Fruit fly (Drosophila melanogaster) whole organism, embryonic: ENCODE data around the gene CG42329.

Experiments
- Asciz ChIP-seq: fragments of 200-800 bp; sonication (Bioruptor generic); optimal IDR thresholded peaks from 2 replicates; lab custom pipeline; 2017; ENCODE audit warnings: missing biosample characterization, mild to moderate bottlenecking, missing genetic modification characterization, missing genetic modification reagents
- Blimp-1 ChIP-seq: fragments of 200-800 bp; sonication (Bioruptor generic); optimal IDR thresholded peaks from 3 replicates; lab custom pipeline; 2018; ENCODE audit warnings: missing biosample characterization, missing genetic modification characterization, mild to moderate bottlenecking, moderate library complexity, missing genetic modification reagents
- CG10979 ChIP-seq: fragments of 200-800 bp; sonication (Bioruptor generic); optimal IDR thresholded peaks from 2 replicates; lab custom pipeline; 2018; ENCODE audit warnings: missing biosample characterization, mild to moderate bottlenecking, missing genetic modification characterization, moderate library complexity
- CG11504 ChIP-seq: fragments of 200-800 bp; sonication (Bioruptor generic); optimal IDR thresholded peaks from 3 replicates; lab custom pipeline; 2019; ENCODE audit warnings: missing biosample characterization, mild to moderate bottlenecking, missing genetic modification characterization, moderate library complexity
- CG14441 ChIP-seq: fragments of 200-800 bp; sonication (Bioruptor generic); IDR thresholded peaks from 2 replicates; pipeline ENCODE4 v1.3.6; 2022; ENCODE audit warnings: missing biosample characterization, missing genetic modification characterization
- CG1603 ChIP-seq: fragments of 200-800 bp; sonication (Bioruptor generic); optimal IDR thresholded peaks from 2 replicates; lab custom pipeline; 2019; ENCODE audit warnings: missing biosample characterization, mild to moderate bottlenecking, missing genetic modification characterization, moderate library complexity
- CG17186 ChIP-seq: fragments of 200-800 bp; sonication (Bioruptor generic); optimal IDR thresholded peaks from 3 replicates; lab custom pipeline; 2017; ENCODE audit warnings: missing biosample characterization, missing genetic modification reagents, missing genetic modification characterization
- CG17328 ChIP-seq: fragments of 200-800 bp; sonication (Bioruptor generic); IDR thresholded peaks from 2 replicates; pipeline ENCODE4 v1.3.6; 2022; ENCODE audit warnings: missing biosample characterization, missing genetic modification characterization
- CG18599 ChIP-seq: fragments of 200-800 bp; sonication (Bioruptor generic); optimal IDR thresholded peaks from 3 replicates; lab custom pipeline; 2017; ENCODE audit warnings: missing biosample characterization, missing genetic modification characterization, mild to moderate bottlenecking, moderate library complexity, missing genetic modification reagents
- CG2712 ChIP-seq: fragments of 200-800 bp; optimal IDR thresholded peaks from 3 replicates; lab custom pipeline; 2019; ENCODE audit warnings: missing biosample characterization, mild to moderate bottlenecking, missing genetic modification characterization, moderate library complexity
- CG30403 ChIP-seq: fragments of 200-800 bp; sonication (Bioruptor generic); optimal IDR thresholded peaks from 3 replicates; lab custom pipeline; 2016; ENCODE audit warnings: missing biosample characterization, missing genetic modification characterization
- CG4404 ChIP-seq: fragments of 200-800 bp; sonication (Bioruptor generic); IDR thresholded peaks from 2 replicates; pipeline ENCODE4 v1.3.6; 2022; ENCODE audit warnings: missing biosample characterization, missing genetic modification characterization
- CG6654 ChIP-seq: fragments of 200-800 bp; sonication (Bioruptor generic); optimal IDR thresholded peaks from 2 replicates; lab custom pipeline; 2017; ENCODE audit warnings: missing biosample characterization, mild to moderate bottlenecking, missing genetic modification characterization
- CG6689 ChIP-seq: fragments of 200-800 bp; sonication (Bioruptor generic); IDR thresholded peaks from 2 replicates; pipeline ENCODE4 v1.3.6; 2022; ENCODE audit warnings: missing biosample characterization, missing genetic modification characterization
- CG9437 ChIP-seq: fragments of 200-800 bp; sonication (Bioruptor generic); optimal IDR thresholded peaks from 2 replicates; lab custom pipeline; 2018; ENCODE audit warnings: missing biosample characterization, mild to moderate bottlenecking, missing genetic modification characterization
- CoRest ChIP-seq: fragments of 200-800 bp; sonication (Bioruptor generic); optimal IDR thresholded peaks from 3 replicates; lab custom pipeline; 2018; ENCODE audit warnings: missing biosample characterization, mild to moderate bottlenecking, missing genetic modification characterization, moderate library complexity
- Dip3 ChIP-seq: fragments of 200-800 bp; sonication (Bioruptor generic); optimal IDR thresholded peaks from 3 replicates; lab custom pipeline; 2016; ENCODE audit warnings: missing biosample characterization, missing genetic modification characterization
- E2f2 ChIP-seq: fragments of 200-800 bp; sonication (Bioruptor generic); IDR thresholded peaks from 2 replicates; pipeline ENCODE4 v1.3.6; 2022; ENCODE audit warnings: missing biosample characterization, missing genetic modification characterization
- Hr78 ChIP-seq, 2 experiments: fragments of 200-800 bp in 1 of 2; fragments of >200 bp in 1 of 2; sonication (Bioruptor generic) in 1 of 2; optimal IDR thresholded peaks; 2 replicates each; lab custom pipeline; 2017 to 2019; ENCODE audit warnings: missing biosample characterization in 2 of 2, missing genetic modification characterization in 2 of 2, mild to moderate bottlenecking in 1 of 2, moderate library complexity in 1 of 2
- Nf-YA ChIP-seq: fragments of 200-800 bp; sonication (Bioruptor generic); IDR thresholded peaks from 2 replicates; pipeline ENCODE4 v1.3.6; 2022; ENCODE audit warnings: missing biosample characterization, missing genetic modification characterization
- PHDP ChIP-seq: fragments of 200-800 bp; sonication (Bioruptor generic); optimal IDR thresholded peaks from 3 replicates; lab custom pipeline; 2018; ENCODE audit warnings: missing biosample characterization, mild to moderate bottlenecking, missing genetic modification characterization, moderate library complexity
- Pdp1 ChIP-seq, 2 experiments: fragments of 200-800 bp; sonication (Bioruptor generic); optimal IDR thresholded peaks; 3 replicates each; lab custom pipeline; 2016; ENCODE audit warnings: missing biosample characterization in 2 of 2, missing genetic modification characterization in 2 of 2, mild to moderate bottlenecking in 1 of 2, moderate library complexity in 1 of 2
- Ptx1 ChIP-seq: fragments of 200-800 bp; sonication (Bioruptor generic); IDR thresholded peaks from 2 replicates; pipeline ENCODE4 v1.3.6; 2022; ENCODE audit warnings: missing biosample characterization, missing genetic modification characterization
- Sox102F ChIP-seq: fragments of 200-800 bp; sonication (Bioruptor generic); optimal IDR thresholded peaks from 2 replicates; lab custom pipeline; 2018; ENCODE audit warnings: missing biosample characterization, mild to moderate bottlenecking, missing genetic modification characterization, moderate library complexity
- Spps ChIP-seq: fragments of 200-800 bp; sonication (Bioruptor generic); optimal IDR thresholded peaks from 2 replicates; lab custom pipeline; 2018; ENCODE audit warnings: missing biosample characterization, mild to moderate bottlenecking, missing genetic modification characterization
- Stat92E ChIP-seq, 3 experiments: fragments of >200 bp in 2 of 3; fragments of 200-800 bp in 1 of 3; sonication (Bioruptor generic) in 1 of 3; optimal IDR thresholded peaks; 2 replicates each; lab custom pipeline; 2017 to 2019; ENCODE audit warnings: missing biosample characterization in 3 of 3, missing genetic modification characterization in 3 of 3, mild to moderate bottlenecking in 1 of 3, moderate library complexity in 1 of 3
- Taf1 ChIP-seq: fragments of 200-800 bp; sonication (Bioruptor generic); IDR thresholded peaks from 2 replicates; pipeline ENCODE4 v1.3.6; 2022; ENCODE audit warnings: missing biosample characterization, missing genetic modification characterization
- Xbp1 ChIP-seq: fragments of 200-800 bp; sonication (Bioruptor generic); optimal IDR thresholded peaks from 3 replicates; lab custom pipeline; 2016; ENCODE audit warnings: missing biosample characterization, mild to moderate bottlenecking, missing genetic modification characterization
- bsh ChIP-seq, 2 experiments: fragments of 200-800 bp; sonication (Bioruptor generic); optimal IDR thresholded peaks; 2 replicates each; lab custom pipeline; 2017 to 2018; ENCODE audit warnings: mild to moderate bottlenecking in 2 of 2, missing biosample characterization in 2 of 2, missing genetic modification characterization in 2 of 2, moderate library complexity in 1 of 2
- chm ChIP-seq: fragments of 200-800 bp; sonication (Bioruptor generic); IDR thresholded peaks from 2 replicates; pipeline ENCODE4 v1.3.6; 2022; ENCODE audit warnings: missing biosample characterization, missing genetic modification characterization
- ci ChIP-seq: fragments of 200-800 bp; sonication (Bioruptor generic); IDR thresholded peaks from 3 replicates; pipeline ENCODE4 v1.3.6; 2022; ENCODE audit warnings: missing biosample characterization, missing genetic modification characterization
- crp ChIP-seq, 2 experiments: fragments of 200-800 bp; sonication (Bioruptor generic); optimal IDR thresholded peaks; 2 replicates in 1 of 2; 3 replicates in 1 of 2; lab custom pipeline; 2017; ENCODE audit warnings: missing biosample characterization in 2 of 2, missing genetic modification characterization in 2 of 2, mild to moderate bottlenecking in 1 of 2, moderate library complexity in 1 of 2
- dati ChIP-seq: fragments of 200-800 bp; sonication (Bioruptor generic); IDR thresholded peaks from 2 replicates; pipeline ENCODE4 v1.3.6; 2022; ENCODE audit warnings: missing biosample characterization, missing genetic modification characterization
- dmrt11E ChIP-seq: fragments of 200-800 bp; sonication (Bioruptor generic); optimal IDR thresholded peaks from 3 replicates; lab custom pipeline; 2018; ENCODE audit warnings: missing biosample characterization, mild to moderate bottlenecking, missing genetic modification characterization, moderate library complexity
- dmrt99B ChIP-seq: fragments of 200-800 bp; sonication (Bioruptor generic); optimal IDR thresholded peaks from 2 replicates; lab custom pipeline; 2018; ENCODE audit warnings: missing biosample characterization, mild to moderate bottlenecking, missing genetic modification characterization, moderate library complexity
- dpn ChIP-seq, 2 experiments: fragments of 200-800 bp; sonication (Bioruptor generic); optimal IDR thresholded peaks; 3 replicates each; lab custom pipeline; 2016; ENCODE audit warnings: missing biosample characterization in 2 of 2, missing genetic modification characterization in 2 of 2
- grau ChIP-seq: fragments of 200-800 bp; optimal IDR thresholded peaks from 3 replicates; lab custom pipeline; 2019; ENCODE audit warnings: missing biosample characterization, mild to moderate bottlenecking, missing genetic modification characterization, moderate library complexity
- gt ChIP-seq: fragments of 200-800 bp; sonication (Bioruptor generic); IDR thresholded peaks from 2 replicates; pipeline ENCODE4 v1.3.6; 2022; ENCODE audit warnings: missing biosample characterization, missing genetic modification characterization
- ind ChIP-seq: fragments of 200-800 bp; sonication (Bioruptor generic); optimal IDR thresholded peaks from 3 replicates; lab custom pipeline; 2016; ENCODE audit warnings: missing biosample characterization, missing genetic modification characterization
- ken ChIP-seq: fragments of 200-800 bp; sonication (Bioruptor generic); IDR thresholded peaks from 3 replicates; pipeline ENCODE4 v1.3.6; 2022; ENCODE audit warnings: missing biosample characterization, missing genetic modification characterization
- kni ChIP-seq: fragments of 200-800 bp; sonication (Bioruptor generic); optimal IDR thresholded peaks from 3 replicates; lab custom pipeline; 2017; ENCODE audit warnings: mild to moderate bottlenecking, missing biosample characterization, missing genetic modification reagents, missing genetic modification characterization
- otp ChIP-seq: fragments of 200-800 bp; sonication (Bioruptor generic); IDR thresholded peaks from 3 replicates; pipeline ENCODE4, ENCODE4 v1.3.6; 2022; ENCODE audit warnings: missing biosample characterization, missing genetic modification characterization
- phol ChIP-seq: fragments of 200-800 bp; sonication (Bioruptor generic); optimal IDR thresholded peaks from 3 replicates; lab custom pipeline; 2018; ENCODE audit warnings: missing biosample characterization, mild to moderate bottlenecking, missing genetic modification characterization, moderate library complexity
- prd ChIP-seq, 3 experiments: fragments of >200 bp in 2 of 3; fragments of 200-800 bp in 1 of 3; sonication (Bioruptor generic) in 1 of 3; optimal IDR thresholded peaks in 2 of 3; IDR thresholded peaks in 1 of 3; 2 replicates in 2 of 3; 3 replicates in 1 of 3; pipeline versions ENCODE4 v1.3.6 to Lab custom; 2017 to 2022; ENCODE audit warnings: missing biosample characterization in 1 of 3, missing genetic modification characterization in 1 of 3
- ranshi ChIP-seq: fragments of 200-800 bp; sonication (Bioruptor generic); IDR thresholded peaks from 2 replicates; pipeline ENCODE4 v1.3.6; 2022; ENCODE audit warnings: missing biosample characterization, missing genetic modification characterization
- repo ChIP-seq: fragments of 200-800 bp; sonication (Bioruptor generic); optimal IDR thresholded peaks from 2 replicates; lab custom pipeline; 2016; ENCODE audit warnings: missing biosample characterization, missing genetic modification characterization
- sens ChIP-seq: fragments of 200-800 bp; sonication (Bioruptor generic); peaks from one replicate; lab custom pipeline; 2016; ENCODE audit warnings: missing biosample characterization, missing genetic modification characterization
- stc ChIP-seq: fragments of 200-800 bp; sonication (Bioruptor generic); IDR thresholded peaks from 2 replicates; pipeline ENCODE4 v1.3.6; 2022; ENCODE audit warnings: missing biosample characterization, missing genetic modification characterization
- tio ChIP-seq: fragments of 200-800 bp; sonication (Bioruptor generic); optimal IDR thresholded peaks from 2 replicates; lab custom pipeline; 2017; ENCODE audit warnings: missing biosample characterization, missing genetic modification characterization, inconsistent platforms

Gene CG42329

DNA sequence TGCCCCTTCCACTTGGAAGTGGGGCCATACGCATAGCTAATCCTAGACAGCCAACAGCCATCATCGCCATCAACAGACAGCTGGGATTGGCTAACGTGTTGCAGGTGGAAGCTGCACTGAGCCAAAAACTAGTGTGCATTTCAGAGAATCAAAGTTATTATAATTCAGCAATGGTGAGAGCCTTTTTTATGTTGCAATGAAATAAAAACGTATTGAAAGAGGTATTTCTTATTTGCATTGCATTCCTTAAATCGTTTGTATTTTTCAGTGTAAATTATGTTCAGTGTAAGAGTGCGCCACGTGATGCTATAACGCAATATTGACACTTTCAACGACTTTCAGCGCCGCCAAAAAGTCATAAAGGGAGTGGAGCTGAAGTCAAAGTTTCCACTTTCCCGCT, 5.5 kb upstream of the CG42329 start (continued):
- peak; percentile 33 for TF ChIP-seq CG18599 (GFP tag; lab: Kevin White, UChicago)
- TF ChIP-seq tio (GFP tag; lab: Kevin White, UChicago), result peak; percentile 13
- TF ChIP-seq CG2712 (tag; lab: Kevin White, UChicago), result peak; percentile 30
- peak; percentile 52 for TF ChIP-seq Sox102F (GFP tag; lab: Kevin White, UChicago)
- TF ChIP-seq dmrt99B (tag; lab: Kevin White, UChicago), result peak; percentile 54
- no peak for TF ChIP-seq Taf1 (GFP tag; lab: Robert Waterston, UW)
- no peak for TF ChIP-seq Spps (tag; lab: Kevin White, UChicago)
- no peak for TF ChIP-seq chm (GFP tag; lab: Robert Waterston, UW)
- peak; percentile 19 for TF ChIP-seq PHDP (tag; lab: Kevin White, UChicago)
- TF ChIP-seq ken (GFP tag; lab: Robert Waterston, UW), result peak; percentile 30; the same call in 1 of the 3 replicates
- peak; percentile 43 for TF ChIP-seq CG1603 (tag; lab: Kevin White, UChicago)
- no peak for TF ChIP-seq CG17328 (GFP tag; lab: Robert Waterston, UW)
- TF ChIP-seq ci, result 0 out of 3 replicates have a peak, but pooled peaks have one; percentile 45
- no peak for TF ChIP-seq Stat92E (GFP tag; optimal IDR thresholded peaks at IDR 0.05; lab: Kevin White, UChicago)
- peak; percentile 47 for TF ChIP-seq sens (GFP tag; lab: Kevin White, UChicago)
- TF ChIP-seq stc (GFP tag; lab: Robert Waterston, UW), result no peak
- peak in 1 of 2 experiments; percentile 46 for TF ChIP-seq bsh (GFP tag; optimal IDR thresholded peaks at IDR 0.05; lab: Kevin White, UChicago)
- TF ChIP-seq Dip3, result no peak
- peak; percentile 8 for TF ChIP-seq CG30403 (GFP tag; lab: Kevin White, UChicago)
- peak; percentile 40 for TF ChIP-seq Xbp1 (GFP tag; lab: Kevin White, UChicago)
- 0 out of 2 replicates have a peak, but pooled peaks have one; percentile 8 for TF ChIP-seq E2f2 (GFP tag; lab: Robert Waterston, UW)
- TF ChIP-seq CG6689 (GFP tag; lab: Robert Waterston, UW), result peak; percentile 28; the same call in 1 of the 2 replicates
- no peak for TF ChIP-seq CoRest
- TF ChIP-seq grau, result peak; percentile 16
- peak in 1 of 2 experiments; percentile 11 for TF ChIP-seq Pdp1 (GFP tag; optimal IDR thresholded peaks at IDR 0.05; lab: Kevin White, UChicago)
- no peak for TF ChIP-seq prd (optimal IDR thresholded peaks at IDR 0.05; lab: Kevin White, UChicago)
- 0 out of 3 replicates have a peak, but pooled peaks have one; percentile 38 for TF ChIP-seq prd (GFP tag; IDR thresholded peaks at IDR 0.05; lab: Robert Waterston, UW)
- no peak for TF ChIP-seq CG4404
- no peak for TF ChIP-seq kni (GFP tag; lab: Kevin White, UChicago)
- TF ChIP-seq CG6654 (GFP tag; lab: Kevin White, UChicago), result no peak
- TF ChIP-seq Asciz (GFP tag; lab: Kevin White, UChicago), result peak; percentile 5
- TF ChIP-seq dati, result no peak
- peak; percentile 33 for TF ChIP-seq ind (GFP tag; lab: Kevin White, UChicago)
- no peak for TF ChIP-seq CG14441 (GFP tag; lab: Robert Waterston, UW)

- TF ChIP-seq gt, result no peak
- peak in 1 of 2 experiments; percentile 22 for TF ChIP-seq dpn (GFP tag; optimal IDR thresholded peaks at IDR 0.05; lab: Kevin White, UChicago)
- peak; percentile 47 for TF ChIP-seq CG10979 (tag; lab: Kevin White, UChicago)
- TF ChIP-seq CG9437 (GFP tag; lab: Kevin White, UChicago), result peak; percentile 8
- peak; percentile 59 for TF ChIP-seq Ptx1 (GFP tag; lab: Robert Waterston, UW)
- peak; percentile 61; the same call in 1 of the 2 replicates for TF ChIP-seq ranshi
- peak; percentile 18; the same call in 1 of the 2 replicates for TF ChIP-seq stc (GFP tag; lab: Robert Waterston, UW)
- 0 out of 3 replicates have a peak, but pooled peaks have one; percentile 47 for TF ChIP-seq otp (GFP tag; lab: Robert Waterston, UW)
- peak; percentile 34 for TF ChIP-seq dmrt11E (tag; lab: Kevin White, UChicago)
- peak in 1 of 2 experiments; percentile 63 for TF ChIP-seq bsh (GFP tag; optimal IDR thresholded peaks at IDR 0.05; lab: Kevin White, UChicago)
- TF ChIP-seq repo (GFP tag; lab: Kevin White, UChicago), result no peak
- no peak for TF ChIP-seq CG17186 (GFP tag; lab: Kevin White, UChicago)
- no peak for TF ChIP-seq Hr78 (GFP tag; optimal IDR thresholded peaks at IDR 0.05; lab: Kevin White, UChicago)
- peak; percentile 62 for TF ChIP-seq CG11504 (tag; lab: Kevin White, UChicago)
- peak; percentile 49 for TF ChIP-seq phol
- TF ChIP-seq crp (GFP tag; optimal IDR thresholded peaks at IDR 0.05; lab: Kevin White, UChicago), result no peak
- TF ChIP-seq Nf-YA, result no peak
- peak; percentile 53 for TF ChIP-seq Blimp-1 (GFP tag; lab: Kevin White, UChicago)
Measured at dm6 chr2L:1214465-1214864, 4.6 kb upstream of the CG42329 start.
